Fruit fly (Drosophila melanogaster) whole organism, embryonic: ENCODE data around the gene Sdhaf3.

Source experiments
- CG1024 ChIP-seq: fragments of 200-800 bp; sonication (Bioruptor generic); IDR thresholded peaks from 2 replicates; pipeline ENCODE4 v1.3.6; 2022; ENCODE audit warnings: missing biosample characterization, missing genetic modification characterization
- CG10274 ChIP-seq: fragments of 200-800 bp; sonication (Bioruptor generic); optimal IDR thresholded peaks from 3 replicates; lab custom pipeline; 2017; ENCODE audit warnings: missing biosample characterization, mild to moderate bottlenecking, missing genetic modification characterization
- CG12155 ChIP-seq: fragments of 200-800 bp; sonication (Bioruptor generic); optimal IDR thresholded peaks from 3 replicates; lab custom pipeline; 2016; ENCODE audit warnings: missing biosample characterization, missing genetic modification characterization
- CG12942 ChIP-seq: fragments of 200-800 bp; sonication (Bioruptor generic); optimal IDR thresholded peaks from 3 replicates; lab custom pipeline; 2016; ENCODE audit warnings: missing biosample characterization, missing genetic modification characterization
- CG13123 ChIP-seq: fragments of 200-800 bp; sonication (Bioruptor generic); optimal IDR thresholded peaks from 2 replicates; lab custom pipeline; 2016; ENCODE audit warnings: missing biosample characterization, missing genetic modification characterization
- CG13624 ChIP-seq: fragments of 200-800 bp; sonication (Bioruptor generic); optimal IDR thresholded peaks from 2 replicates; lab custom pipeline; 2016; ENCODE audit warnings: missing biosample characterization, missing genetic modification characterization
- CG14710 ChIP-seq: fragments of 200-800 bp; sonication (Bioruptor generic); optimal IDR thresholded peaks from 3 replicates; lab custom pipeline; 2019; ENCODE audit warnings: missing biosample characterization, mild to moderate bottlenecking, missing genetic modification characterization, moderate library complexity
- CG15011 ChIP-seq: fragments of 200-800 bp; sonication (Bioruptor generic); optimal IDR thresholded peaks from 3 replicates; lab custom pipeline; 2018; ENCODE audit warnings: missing biosample characterization, mild to moderate bottlenecking, missing genetic modification characterization
- CG15269 ChIP-seq: fragments of 200-800 bp; sonication (Bioruptor generic); optimal IDR thresholded peaks from 2 replicates; lab custom pipeline; 2018; ENCODE audit warnings: missing biosample characterization, mild to moderate bottlenecking, missing genetic modification characterization, moderate library complexity
- CG15696 ChIP-seq: fragments of 200-800 bp; sonication (Bioruptor generic); optimal IDR thresholded peaks from 2 replicates; lab custom pipeline; 2019; ENCODE audit warnings: missing biosample characterization, mild to moderate bottlenecking, missing genetic modification characterization, moderate library complexity
- CG17328 ChIP-seq: fragments of 200-800 bp; sonication (Bioruptor generic); IDR thresholded peaks from 2 replicates; pipeline ENCODE4 v1.3.6; 2022; ENCODE audit warnings: missing biosample characterization, missing genetic modification characterization
- CG17361 ChIP-seq: fragments of 200-800 bp; sonication (Bioruptor generic); IDR thresholded peaks from 3 replicates; pipeline ENCODE4 v1.3.6; 2022; ENCODE audit warnings: missing biosample characterization, missing genetic modification characterization
- CG18262 ChIP-seq: fragments of 200-800 bp; optimal IDR thresholded peaks from 3 replicates; lab custom pipeline; 2019; ENCODE audit warnings: missing biosample characterization, mild to moderate bottlenecking, missing genetic modification characterization, moderate library complexity
- CG31224 ChIP-seq: fragments of 200-800 bp; sonication (Bioruptor generic); IDR thresholded peaks from 2 replicates; pipeline ENCODE4 v1.3.6; 2022; ENCODE audit warnings: missing biosample characterization, missing genetic modification characterization
- CG5180 ChIP-seq: fragments of 200-800 bp; sonication (Bioruptor generic); optimal IDR thresholded peaks from 3 replicates; lab custom pipeline; 2017; ENCODE audit warnings: missing biosample characterization, missing genetic modification characterization, mild to moderate bottlenecking, moderate library complexity, missing genetic modification reagents
- CG6854 ChIP-seq: fragments of 200-800 bp; sonication (Bioruptor generic); optimal IDR thresholded peaks from 3 replicates; lab custom pipeline; 2017; ENCODE audit warnings: missing biosample characterization, mild to moderate bottlenecking, missing genetic modification characterization
- CG7786 ChIP-seq: fragments of 200-800 bp; sonication (Bioruptor generic); optimal IDR thresholded peaks from 2 replicates; lab custom pipeline; 2016; ENCODE audit warnings: missing biosample characterization, missing genetic modification characterization
- CG7839 ChIP-seq: fragments of 200-800 bp; sonication (Bioruptor generic); optimal IDR thresholded peaks from 3 replicates; lab custom pipeline; 2018; ENCODE audit warnings: missing biosample characterization, mild to moderate bottlenecking, missing genetic modification characterization, moderate library complexity
- CG8089 ChIP-seq: fragments of 200-800 bp; sonication (Bioruptor generic); optimal IDR thresholded peaks from 3 replicates; lab custom pipeline; 2016; ENCODE audit warnings: missing biosample characterization, missing genetic modification characterization
- CG9932 ChIP-seq: fragments of 200-800 bp; sonication (Bioruptor generic); IDR thresholded peaks from 2 replicates; pipeline ENCODE4 v1.3.6; 2022; ENCODE audit warnings: missing biosample characterization, missing genetic modification characterization
- Dref ChIP-seq: fragments of 200-800 bp; sonication (Bioruptor generic); IDR thresholded peaks from 2 replicates; pipeline ENCODE4 v1.3.6; 2022; ENCODE audit warnings: missing biosample characterization, missing genetic modification characterization
- Ets97D ChIP-seq: fragments of 200-800 bp; sonication (Bioruptor generic); optimal IDR thresholded peaks from 3 replicates; lab custom pipeline; 2016; ENCODE audit warnings: missing biosample characterization, missing genetic modification characterization
- Fer1 ChIP-seq: fragments of 200-800 bp; sonication (Bioruptor generic); optimal IDR thresholded peaks from 2 replicates; lab custom pipeline; 2017; ENCODE audit warnings: missing biosample characterization, mild to moderate bottlenecking, missing genetic modification characterization
- Hand ChIP-seq: fragments of 200-800 bp; sonication (Bioruptor generic); optimal IDR thresholded peaks from 2 replicates; lab custom pipeline; 2017; ENCODE audit warnings: mild to moderate bottlenecking, missing biosample characterization, missing genetic modification reagents, missing genetic modification characterization
- Hmx ChIP-seq: fragments of 200-800 bp; sonication (Bioruptor generic); optimal IDR thresholded peaks from 2 replicates; lab custom pipeline; 2016; ENCODE audit warnings: missing biosample characterization, missing genetic modification characterization
- Lpt ChIP-seq: fragments of >200 bp; optimal IDR thresholded peaks from 2 replicates; lab custom pipeline; 2018; ENCODE audit warnings: missing biosample characterization, missing genetic modification characterization
- MESR4 ChIP-seq: fragments of 200-800 bp; sonication (Bioruptor generic); optimal IDR thresholded peaks from 2 replicates; lab custom pipeline; 2018; ENCODE audit warnings: missing biosample characterization, mild to moderate bottlenecking, missing genetic modification characterization, moderate library complexity
- Oaz ChIP-seq: fragments of 200-800 bp; sonication (Bioruptor generic); IDR thresholded peaks from 2 replicates; pipeline ENCODE4 v1.3.6; 2022; ENCODE audit warnings: missing biosample characterization, missing genetic modification characterization
- Six4 ChIP-seq: fragments of 200-800 bp; sonication (Bioruptor generic); optimal IDR thresholded peaks from 2 replicates; lab custom pipeline; 2016; ENCODE audit warnings: missing biosample characterization, missing genetic modification characterization
- Stat92E ChIP-seq, 3 experiments: fragments of >200 bp in 2 of 3; fragments of 200-800 bp in 1 of 3; sonication (Bioruptor generic) in 1 of 3; optimal IDR thresholded peaks; 2 replicates each; lab custom pipeline; 2017 to 2019; ENCODE audit warnings: missing biosample characterization in 3 of 3, missing genetic modification characterization in 3 of 3, mild to moderate bottlenecking in 1 of 3, moderate library complexity in 1 of 3
- Xbp1 ChIP-seq: fragments of 200-800 bp; sonication (Bioruptor generic); optimal IDR thresholded peaks from 3 replicates; lab custom pipeline; 2016; ENCODE audit warnings: missing biosample characterization, mild to moderate bottlenecking, missing genetic modification characterization
- al ChIP-seq: fragments of 200-800 bp; sonication (Bioruptor generic); IDR thresholded peaks from 2 replicates; pipeline ENCODE4 v1.3.6; 2022; ENCODE audit warnings: missing biosample characterization, missing genetic modification characterization
- cato ChIP-seq: fragments of 200-800 bp; sonication (Bioruptor generic); optimal IDR thresholded peaks from 2 replicates; lab custom pipeline; 2016; ENCODE audit warnings: missing biosample characterization, missing genetic modification characterization, borderline replicate concordance
- cwo ChIP-seq: fragments of 200-800 bp; sonication (Bioruptor generic); optimal IDR thresholded peaks from 3 replicates; lab custom pipeline; 2017; ENCODE audit warnings: missing biosample characterization, missing genetic modification characterization, mild to moderate bottlenecking, moderate library complexity, missing genetic modification reagents
- da ChIP-seq: fragments of 200-800 bp; sonication (Bioruptor generic); optimal IDR thresholded peaks from 2 replicates; lab custom pipeline; 2016; ENCODE audit warnings: missing biosample characterization, missing genetic modification characterization
- danr ChIP-seq: fragments of 200-800 bp; sonication (Bioruptor generic); IDR thresholded peaks from 2 replicates; pipeline ENCODE4 v1.3.6; 2022; ENCODE audit warnings: missing biosample characterization, missing genetic modification characterization
- esg ChIP-seq: fragments of 200-800 bp; sonication (Bioruptor generic); conservative IDR thresholded peaks from 2 replicates; pipeline ENCODE4 v1.3.6; 2022; ENCODE audit warnings: missing biosample characterization, missing genetic modification characterization
- fd96Cb ChIP-seq: fragments of 200-800 bp; sonication (Bioruptor generic); optimal IDR thresholded peaks from 2 replicates; lab custom pipeline; 2018; ENCODE audit warnings: missing biosample characterization, mild to moderate bottlenecking, missing genetic modification characterization, moderate library complexity
- fu2 ChIP-seq: fragments of 200-800 bp; sonication (Bioruptor generic); optimal IDR thresholded peaks from 2 replicates; lab custom pipeline; 2016; ENCODE audit warnings: missing biosample characterization, missing genetic modification characterization
- gcm2 ChIP-seq: fragments of 200-800 bp; sonication (Bioruptor generic); optimal IDR thresholded peaks from 2 replicates; lab custom pipeline; 2016; ENCODE audit warnings: missing biosample characterization, missing genetic modification characterization
- gt ChIP-seq: fragments of 200-800 bp; sonication (Bioruptor generic); IDR thresholded peaks from 2 replicates; pipeline ENCODE4 v1.3.6; 2022; ENCODE audit warnings: missing biosample characterization, missing genetic modification characterization
- jing ChIP-seq: fragments of 200-800 bp; sonication (Bioruptor generic); optimal IDR thresholded peaks from 2 replicates; lab custom pipeline; 2018; ENCODE audit warnings: missing biosample characterization, mild to moderate bottlenecking, missing genetic modification characterization
- maf-S ChIP-seq: fragments of 200-800 bp; sonication (Bioruptor generic); optimal IDR thresholded peaks from 2 replicates; lab custom pipeline; 2016; ENCODE audit warnings: missing biosample characterization, missing genetic modification characterization
- nmo ChIP-seq: fragments of 200-800 bp; sonication (Bioruptor generic); optimal IDR thresholded peaks from 2 replicates; lab custom pipeline; 2018; ENCODE audit warnings: missing biosample characterization, mild to moderate bottlenecking, missing genetic modification characterization, moderate library complexity
- pita ChIP-seq: fragments of 200-800 bp; sonication (Bioruptor generic); optimal IDR thresholded peaks from 2 replicates; lab custom pipeline; 2017; ENCODE audit warnings: missing biosample characterization, mild to moderate bottlenecking, missing genetic modification characterization
- psq ChIP-seq: fragments of 200-800 bp; sonication (Bioruptor generic); optimal IDR thresholded peaks from 2 replicates; lab custom pipeline; 2017; ENCODE audit warnings: missing biosample characterization, missing genetic modification characterization
- pzg ChIP-seq: fragments of 200-800 bp; sonication (Bioruptor generic); optimal IDR thresholded peaks from 3 replicates; lab custom pipeline; 2018; ENCODE audit warnings: missing biosample characterization, mild to moderate bottlenecking, missing genetic modification characterization, moderate library complexity
- schlank ChIP-seq: fragments of 200-800 bp; sonication (Bioruptor generic); optimal IDR thresholded peaks from 2 replicates; lab custom pipeline; 2018; ENCODE audit warnings: missing biosample characterization, mild to moderate bottlenecking, missing genetic modification characterization
- sim ChIP-seq: fragments of 200-800 bp; sonication (Bioruptor generic); IDR thresholded peaks from 2 replicates; pipeline ENCODE4 v1.3.6; 2022; ENCODE audit warnings: missing biosample characterization, missing genetic modification characterization
- stwl ChIP-seq: fragments of 200-800 bp; sonication (Bioruptor generic); optimal IDR thresholded peaks from 3 replicates; lab custom pipeline; 2018; ENCODE audit warnings: missing biosample characterization, mild to moderate bottlenecking, missing genetic modification characterization, moderate library complexity
- tgo ChIP-seq: fragments of 200-800 bp; sonication (Bioruptor generic); IDR thresholded peaks from 3 replicates; pipeline ENCODE4 v1.3.6; 2022; ENCODE audit warnings: missing biosample characterization, missing genetic modification characterization
- tx ChIP-seq: fragments of 200-800 bp; sonication (Bioruptor generic); optimal IDR thresholded peaks from 2 replicates; lab custom pipeline; 2016; ENCODE audit warnings: missing biosample characterization, missing genetic modification characterization

Sdhaf3 gene

DNA sequence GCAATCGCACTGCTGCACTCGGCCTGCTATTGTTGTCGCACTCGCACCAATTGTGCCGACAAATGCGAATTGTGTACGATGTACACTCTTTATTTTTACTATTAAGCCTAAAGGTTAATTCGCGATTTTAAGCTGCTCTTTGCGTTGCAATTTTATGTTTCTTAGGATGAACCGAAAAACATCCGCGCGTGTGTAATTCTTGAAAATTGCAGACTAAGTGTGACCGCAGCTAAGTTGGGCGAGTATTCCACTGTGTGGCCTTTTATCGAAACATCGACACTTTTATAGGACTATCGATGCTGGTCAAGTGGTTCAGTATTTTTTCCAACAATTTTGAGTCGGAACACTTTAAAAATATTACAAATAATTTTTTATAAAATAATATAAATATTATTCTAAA is 28.7 kb downstream of the Sdhaf3 start, which contains the start of gene Pak3 (continued):
- no peak for TF ChIP-seq CG31224
- TF ChIP-seq tgo (GFP tag; lab: Robert Waterston, UW) = no peak
- TF ChIP-seq CG15011 (GFP tag; lab: Kevin White, UChicago) = no peak
- TF ChIP-seq CG6854 (GFP tag; lab: Kevin White, UChicago) = no peak
- no peak for TF ChIP-seq CG15269 (tag; lab: Kevin White, UChicago)
- TF ChIP-seq Dref (GFP tag; lab: Robert Waterston, UW) = peak; percentile 89
- peak in 1 of 3 experiments; percentile 7 for TF ChIP-seq Stat92E (GFP tag; optimal IDR thresholded peaks at IDR 0.05; lab: Kevin White, UChicago)
- no peak for TF ChIP-seq cato
- TF ChIP-seq pita = no peak
- TF ChIP-seq Hand (GFP tag; lab: Kevin White, UChicago) = no peak
- peak; percentile 85 for TF ChIP-seq pzg (GFP tag; lab: Kevin White, UChicago)
- TF ChIP-seq CG13123 (GFP tag; lab: Kevin White, UChicago) = no peak
- no peak for TF ChIP-seq sim (GFP tag; lab: Robert Waterston, UW)
- TF ChIP-seq Ets97D (GFP tag; lab: Kevin White, UChicago) = peak; percentile 38
- TF ChIP-seq stwl (tag; lab: Kevin White, UChicago) = peak; percentile 77
- TF ChIP-seq Lpt (GFP tag; lab: Kevin White, UChicago) = no peak
- peak; percentile 19 for TF ChIP-seq Fer1 (GFP tag; lab: Kevin White, UChicago)
- TF ChIP-seq esg (GFP tag; lab: Robert Waterston, UW) = no peak
- TF ChIP-seq Six4 (GFP tag; lab: Kevin White, UChicago) = no peak
- TF ChIP-seq da (GFP tag; lab: Kevin White, UChicago) = no peak
- no peak for TF ChIP-seq CG17361 (GFP tag; lab: Robert Waterston, UW)
- TF ChIP-seq Xbp1 (GFP tag; lab: Kevin White, UChicago) = no peak
- no peak for TF ChIP-seq gcm2
- no peak for TF ChIP-seq CG7839
- TF ChIP-seq nmo = peak; percentile 49
- TF ChIP-seq CG12942 (GFP tag; lab: Kevin White, UChicago) = no peak
- TF ChIP-seq CG8089 (GFP tag; lab: Kevin White, UChicago) = no peak
- no peak for TF ChIP-seq CG10274
- TF ChIP-seq maf-S (GFP tag; lab: Kevin White, UChicago) = no peak
- no peak for TF ChIP-seq schlank (tag; lab: Kevin White, UChicago)
- no peak for TF ChIP-seq danr (GFP tag; lab: Robert Waterston, UW)
- no peak for TF ChIP-seq CG5180 (GFP tag; lab: Kevin White, UChicago)
- TF ChIP-seq MESR4 (GFP tag; lab: Kevin White, UChicago) = peak; percentile 74
- no peak for TF ChIP-seq fu2 (GFP tag; lab: Kevin White, UChicago)
- TF ChIP-seq tx = no peak
- no peak for TF ChIP-seq Hmx (GFP tag; lab: Kevin White, UChicago)
- peak; percentile 90 for TF ChIP-seq CG14710 (tag; lab: Kevin White, UChicago)
- no peak for TF ChIP-seq psq (GFP tag; lab: Kevin White, UChicago)
- no peak for TF ChIP-seq CG7786
- no peak for TF ChIP-seq CG17328
- TF ChIP-seq CG1024 = no peak
- TF ChIP-seq CG12155 = no peak
- no peak for TF ChIP-seq fd96Cb (tag; lab: Kevin White, UChicago)
- no peak for TF ChIP-seq CG15696 (tag; lab: Kevin White, UChicago)
- TF ChIP-seq cwo (GFP tag; lab: Kevin White, UChicago) = no peak
- no peak for TF ChIP-seq gt (GFP tag; lab: Robert Waterston, UW)
- no peak for TF ChIP-seq Oaz (GFP tag; lab: Robert Waterston, UW)
- TF ChIP-seq CG13624 = no peak
- TF ChIP-seq CG18262 = no peak
- TF ChIP-seq jing = no peak
- no peak for TF ChIP-seq al
- peak; percentile 32; the same call in 1 of the 2 replicates for TF ChIP-seq CG9932 (GFP tag; lab: Robert Waterston, UW)
